5 worm cellular contexts compared by ENCODE assay signal in genomic region chrIV:5063297-5063696, ce11.
TF ChIP-seq lines count a peak whose summit lies in the region.

No protein-coding gene starts in this region.

TF ChIP-seq in whole organism, L1 larva, 84 proteins besides CTCF, POLR2A, EP300 and RAD21 (continues in another document):
- TF ChIP-seq nhr-11 (tag; optimal IDR thresholded peaks at IDR 0.05; lab: Kevin White, UChicago) (no peak), dpl-1 (GFP tag; optimal IDR thresholded peaks at IDR 0.05; lab: Kevin White, UChicago) (no peak), nhr-237 (tag; optimal IDR thresholded peaks at IDR 0.05; lab: Kevin White, UChicago) (no peak), zag-1 (tag; optimal IDR thresholded peaks at IDR 0.05; lab: Kevin White, UChicago) (no peak), unc-86 (tag; optimal IDR thresholded peaks at IDR 0.05; lab: Kevin White, UChicago) (no peak), ceh-88 (GFP tag; IDR thresholded peaks at IDR 0.05; lab: Robert Waterston, UW) (no peak), lin-35 (GFP tag; optimal IDR thresholded peaks at IDR 0.05; lab: Kevin White, UChicago) (peak in 1 of 2 experiments; percentile 4), hpl-2 (GFP tag; optimal IDR thresholded peaks at IDR 0.05; lab: Kevin White, UChicago) (no peak), nhr-19 (GFP tag; conservative IDR thresholded peaks at IDR 0.05; lab: Robert Waterston, UW) (peak; percentile 66), nhr-76 (tag; optimal IDR thresholded peaks at IDR 0.05; lab: Kevin White, UChicago) (no peak), pax-3 (tag; optimal IDR thresholded peaks at IDR 0.05; lab: Kevin White, UChicago) (no peak), lin-14 (GFP tag; optimal IDR thresholded peaks at IDR 0.05; lab: Kevin White, UChicago) (peak; percentile 64), zip-4 (GFP tag; optimal IDR thresholded peaks at IDR 0.05; lab: Kevin White, UChicago) (no peak), nhr-90 (tag; optimal IDR thresholded peaks at IDR 0.05; lab: Kevin White, UChicago; ENCODE audit: poor library complexity) (peak; percentile 70), egl-27 (tag; optimal IDR thresholded peaks at IDR 0.05; lab: Kevin White, UChicago) (no peak), unc-98 (GFP tag; IDR thresholded peaks at IDR 0.05; lab: Robert Waterston, UW) (no peak), blmp-1 (tag; optimal IDR thresholded peaks at IDR 0.05; lab: Kevin White, UChicago) (no peak), swsn-7 (tag; optimal IDR thresholded peaks at IDR 0.05; lab: Kevin White, UChicago) (peak; percentile 15)

TF ChIP-seq in whole organism, L2 larva, 48 proteins besides CTCF, POLR2A, EP300 and RAD21 (continues in another document):
- no peak for TF ChIP-seq mab-5 (tag; optimal IDR thresholded peaks at IDR 0.05; lab: Kevin White, UChicago)
- TF ChIP-seq Y55F3AM.14 (GFP tag; optimal IDR thresholded peaks at IDR 0.05; lab: Kevin White, UChicago): no peak
- no peak for TF ChIP-seq nhr-23 (tag; optimal IDR thresholded peaks at IDR 0.05; lab: Kevin White, UChicago)
- no peak for TF ChIP-seq unc-62 (GFP tag; optimal IDR thresholded peaks at IDR 0.05; lab: Kevin White, UChicago)
- no peak for TF ChIP-seq ceh-16 (tag; optimal IDR thresholded peaks at IDR 0.05; lab: Kevin White, UChicago)
- peak; percentile 30 for TF ChIP-seq lin-13 (GFP tag; optimal IDR thresholded peaks at IDR 0.05; lab: Kevin White, UChicago)
- TF ChIP-seq unc-55 (GFP tag; optimal IDR thresholded peaks at IDR 0.05; lab: Kevin White, UChicago): no peak
- TF ChIP-seq ztf-1 (GFP tag; conservative IDR thresholded peaks at IDR 0.05; lab: Robert Waterston, UW): no peak
- no peak for TF ChIP-seq ztf-11 (tag; optimal IDR thresholded peaks at IDR 0.05; lab: Kevin White, UChicago)
- no peak for TF ChIP-seq nhr-237 (tag; optimal IDR thresholded peaks at IDR 0.05; lab: Kevin White, UChicago)
- TF ChIP-seq nhr-77 (tag; optimal IDR thresholded peaks at IDR 0.05; lab: Kevin White, UChicago): no peak
- TF ChIP-seq sma-3 (GFP tag; optimal IDR thresholded peaks at IDR 0.05; lab: Kevin White, UChicago): peak; percentile 61
- no peak for TF ChIP-seq nhr-25 (tag; optimal IDR thresholded peaks at IDR 0.05; lab: Kevin White, UChicago)
- no peak for TF ChIP-seq aly-2 (tag; optimal IDR thresholded peaks at IDR 0.05; lab: Kevin White, UChicago)
- TF ChIP-seq nhr-21 (tag; optimal IDR thresholded peaks at IDR 0.05; lab: Kevin White, UChicago): peak; percentile 11
- peak; percentile 93 for TF ChIP-seq snpc-4 (tag; optimal IDR thresholded peaks at IDR 0.05; lab: Kevin White, UChicago)
- TF ChIP-seq ceh-82 (tag; optimal IDR thresholded peaks at IDR 0.05; lab: Kevin White, UChicago): no peak
- no peak for TF ChIP-seq nhr-10 (tag; optimal IDR thresholded peaks at IDR 0.05; lab: Kevin White, UChicago)
- no peak for TF ChIP-seq nhr-129 (tag; optimal IDR thresholded peaks at IDR 0.05; lab: Kevin White, UChicago)
- TF ChIP-seq unc-39 (tag; optimal IDR thresholded peaks at IDR 0.05; lab: Kevin White, UChicago): no peak

TF ChIP-seq in whole organism, L3 larva, 47 proteins besides CTCF, POLR2A, EP300 and RAD21:
- TF ChIP-seq zag-1 (tag; optimal IDR thresholded peaks at IDR 0.05; lab: Kevin White, UChicago) (no peak), nfya-1 (tag; optimal IDR thresholded peaks at IDR 0.05; lab: Kevin White, UChicago; ENCODE audit: insufficient read depth) (peak; percentile 24), skn-1 (tag; optimal IDR thresholded peaks at IDR 0.05; lab: Kevin White, UChicago) (no peak), nhr-23 (tag; optimal IDR thresholded peaks at IDR 0.05; lab: Kevin White, UChicago) (peak; percentile 32), hmg-11 (tag; optimal IDR thresholded peaks at IDR 0.05; lab: Kevin White, UChicago) (no peak), snpc-4 (tag; optimal IDR thresholded peaks at IDR 0.05; lab: Kevin White, UChicago) (peak; percentile 95), ceh-82 (tag; optimal IDR thresholded peaks at IDR 0.05; lab: Kevin White, UChicago) (no peak), ama-1 (optimal IDR thresholded peaks at IDR 0.05; lab: Kevin White, UChicago) (peak; percentile 22), nhr-25 (tag; optimal IDR thresholded peaks at IDR 0.05; lab: Kevin White, UChicago) (peak; percentile 40)

TF ChIP-seq in whole organism, L4 larva, 104 proteins besides CTCF, POLR2A, EP300 and RAD21 (continues in another document):
- TF ChIP-seq snpc-4 (tag; optimal IDR thresholded peaks at IDR 0.05; lab: Kevin White, UChicago): peak; percentile 80
- no peak for TF ChIP-seq lin-13 (GFP tag; optimal IDR thresholded peaks at IDR 0.05; lab: Kevin White, UChicago)
- TF ChIP-seq rbr-2 (tag; optimal IDR thresholded peaks at IDR 0.05; lab: Kevin White, UChicago): no peak
- peak; percentile 63; the same call in 1 of the 2 replicates for TF ChIP-seq mdt-29 (GFP tag; IDR thresholded peaks at IDR 0.05; lab: Robert Waterston, UW)
- 0 out of 2 replicates have a peak, but pooled peaks have one; percentile 16 for TF ChIP-seq Y48G9A.11 (GFP tag; IDR thresholded peaks at IDR 0.05; lab: Robert Waterston, UW)
- TF ChIP-seq Y5F2A.4 (GFP tag; optimal IDR thresholded peaks at IDR 0.05; lab: Kevin White, UChicago): no peak
- TF ChIP-seq set-16 (GFP tag; IDR thresholded peaks at IDR 0.05; lab: Robert Waterston, UW): no peak
- TF ChIP-seq lin-39 (tag; optimal IDR thresholded peaks at IDR 0.05; lab: Kevin White, UChicago): no peak
- TF ChIP-seq lin-15B (tag; optimal IDR thresholded peaks at IDR 0.05; lab: Kevin White, UChicago): no peak
- TF ChIP-seq lsy-2 (tag; optimal IDR thresholded peaks at IDR 0.05; lab: Kevin White, UChicago): no peak
- TF ChIP-seq egl-43 (GFP tag; IDR thresholded peaks at IDR 0.05; lab: Robert Waterston, UW): no peak
- TF ChIP-seq mdl-1 (tag; optimal IDR thresholded peaks at IDR 0.05; lab: Kevin White, UChicago): no peak
- TF ChIP-seq T26A8.4 (GFP tag; IDR thresholded peaks at IDR 0.05; lab: Robert Waterston, UW): peak; percentile 47
- TF ChIP-seq spr-3 (GFP tag; optimal IDR thresholded peaks at IDR 0.05; lab: Kevin White, UChicago): no peak
- no peak for TF ChIP-seq unc-62 (GFP tag; optimal IDR thresholded peaks at IDR 0.05 in 1 of 2; lab: Kevin White, UChicago)
- no peak for TF ChIP-seq unc-62 (tag; optimal IDR thresholded peaks at IDR 0.05; lab: Kevin White, UChicago)
- no peak for TF ChIP-seq lir-3 (tag; optimal IDR thresholded peaks at IDR 0.05; lab: Kevin White, UChicago)
- no peak for TF ChIP-seq dpl-1 (GFP tag; optimal IDR thresholded peaks at IDR 0.05; lab: Kevin White, UChicago)
- TF ChIP-seq nhr-102 (tag; optimal IDR thresholded peaks at IDR 0.05; lab: Kevin White, UChicago): peak; percentile 50
- peak; percentile 1 for TF ChIP-seq F49E8.2 (tag; optimal IDR thresholded peaks at IDR 0.05; lab: Kevin White, UChicago; ENCODE audit: borderline replicate concordance)
- 0 out of 2 replicates have a peak, but pooled peaks have one; percentile 35 for TF ChIP-seq Y105C5A.15 (GFP tag; IDR thresholded peaks at IDR 0.05; lab: Robert Waterston, UW)
- no peak for TF ChIP-seq egl-27 (tag; optimal IDR thresholded peaks at IDR 0.05; lab: Kevin White, UChicago)
- no peak for TF ChIP-seq nhr-42 (GFP tag; IDR thresholded peaks at IDR 0.05; lab: Robert Waterston, UW)
- no peak for TF ChIP-seq lin-1 (GFP tag; IDR thresholded peaks at IDR 0.05; lab: Robert Waterston, UW)
- no peak for TF ChIP-seq hif-1 (tag; optimal IDR thresholded peaks at IDR 0.05; lab: Kevin White, UChicago)
- TF ChIP-seq snpc-1.2 (GFP tag; IDR thresholded peaks at IDR 0.05; lab: Robert Waterston, UW): peak; percentile 97
- no peak for TF ChIP-seq daf-12 (tag; optimal IDR thresholded peaks at IDR 0.05; lab: Kevin White, UChicago)

TF ChIP-seq in whole organism, young adult, 124 proteins besides CTCF, POLR2A, EP300 and RAD21 (continues in another document):
- TF ChIP-seq sptf-2 (GFP tag; optimal IDR thresholded peaks at IDR 0.05; lab: Kevin White, UChicago) (no peak), bed-2 (GFP tag; IDR thresholded peaks at IDR 0.05; lab: Robert Waterston, UW) (no peak), aptf-3 (GFP tag; IDR thresholded peaks at IDR 0.05; lab: Robert Waterston, UW) (no peak), ztf-22 (GFP tag; optimal IDR thresholded peaks at IDR 0.05; lab: Kevin White, UChicago) (no peak), F33H1.4 (GFP tag; IDR thresholded peaks at IDR 0.05; lab: Robert Waterston, UW) (peak; percentile 38), F10E7.11 (tag; optimal IDR thresholded peaks at IDR 0.05; lab: Kevin White, UChicago) (no peak), B0336.3 (GFP tag; IDR thresholded peaks at IDR 0.05; lab: Robert Waterston, UW) (no peak), lin-40 (tag; optimal IDR thresholded peaks at IDR 0.05; lab: Kevin White, UChicago) (no peak), hmg-1.2 (GFP tag; IDR thresholded peaks at IDR 0.05; lab: Robert Waterston, UW) (peak; percentile 75), Y53F4B.3 (GFP tag; IDR thresholded peaks at IDR 0.05; lab: Robert Waterston, UW) (no peak), athp-1 (tag; optimal IDR thresholded peaks at IDR 0.05; lab: Kevin White, UChicago) (no peak), dox-1 (GFP tag; IDR thresholded peaks at IDR 0.05; lab: Robert Waterston, UW) (no peak; the same call in none of the 2 replicates), C17E4.6 (GFP tag; IDR thresholded peaks at IDR 0.05; lab: Robert Waterston, UW) (no peak), F39B2.1 (GFP tag; IDR thresholded peaks at IDR 0.05; lab: Robert Waterston, UW) (peak; percentile 47; the same call in 1 of the 2 replicates), F22D6.2 (tag; optimal IDR thresholded peaks at IDR 0.05; lab: Kevin White, UChicago) (no peak), rec-8 (tag; optimal IDR thresholded peaks at IDR 0.05; lab: Kevin White, UChicago) (no peak), nfya-2 (GFP tag; IDR thresholded peaks at IDR 0.05; lab: Robert Waterston, UW) (no peak), hrde-1 (tag; optimal IDR thresholded peaks at IDR 0.05; lab: Kevin White, UChicago; ENCODE audit: borderline replicate concordance) (no peak), rpc-1 (optimal IDR thresholded peaks at IDR 0.05; lab: Kevin White, UChicago) (no peak), rpc-1 (tag; optimal IDR thresholded peaks at IDR 0.05; lab: Kevin White, UChicago) (no peak), ceh-91 (GFP tag; IDR thresholded peaks at IDR 0.05; lab: Robert Waterston, UW) (0 out of 2 replicates have a peak, but pooled peaks have one; percentile 30), sea-2 (GFP tag; IDR thresholded peaks at IDR 0.05; lab: Robert Waterston, UW) (no peak), ekl-4 (GFP tag; IDR thresholded peaks at IDR 0.05; lab: Robert Waterston, UW) (0 out of 2 replicates have a peak, but pooled peaks have one; percentile 44), cebp-2 (GFP tag; IDR thresholded peaks at IDR 0.05; lab: Robert Waterston, UW) (no peak), nhr-120 (GFP tag; IDR thresholded peaks at IDR 0.05; lab: Robert Waterston, UW) (no peak), nhr-90 (tag; optimal IDR thresholded peaks at IDR 0.05; lab: Kevin White, UChicago) (no peak), mcd-1 (GFP tag; IDR thresholded peaks at IDR 0.05; lab: Robert Waterston, UW) (no peak), aptf-2 (GFP tag; conservative IDR thresholded peaks at IDR 0.05; lab: Robert Waterston, UW) (no peak), snpc-4 (GFP tag; optimal IDR thresholded peaks at IDR 0.05; lab: Kevin White, UChicago) (peak; percentile 94), snpc-4 (tag; optimal IDR thresholded peaks at IDR 0.05; lab: Kevin White, UChicago) (peak; percentile 95 to 98 (median 96))
